Fruit fly (Drosophila melanogaster) whole organism, adult: ENCODE measurements around the gene Coq5.

Experiments used
- CG11617 ChIP-seq: fragments of 200-800 bp; sonication (Bioruptor generic); optimal IDR thresholded peaks from 2 replicates; lab custom pipeline; 2017; ENCODE audit warnings: mild to moderate bottlenecking, missing biosample characterization, missing genetic modification reagents, missing genetic modification characterization
- CG12768 ChIP-seq: fragments of 200-800 bp; sonication (Bioruptor generic); optimal IDR thresholded peaks from 2 replicates; lab custom pipeline; 2017; ENCODE audit warnings: missing biosample characterization, missing genetic modification characterization, mild to moderate bottlenecking, moderate library complexity, missing genetic modification reagents
- CG14711 ChIP-seq: fragments of 200-800 bp; sonication (Bioruptor generic); optimal IDR thresholded peaks from 2 replicates; lab custom pipeline; 2018; ENCODE audit warnings: missing biosample characterization, mild to moderate bottlenecking, missing genetic modification characterization, moderate library complexity
- CG1620 ChIP-seq: fragments of 200-800 bp; sonication (Bioruptor generic); optimal IDR thresholded peaks from 2 replicates; lab custom pipeline; 2016; ENCODE audit warnings: missing biosample characterization, missing genetic modification characterization
- CG33017 ChIP-seq: fragments of 200-800 bp; sonication (Bioruptor generic); optimal IDR thresholded peaks from 2 replicates; lab custom pipeline; 2018; ENCODE audit warnings: missing biosample characterization, mild to moderate bottlenecking, missing genetic modification characterization, moderate library complexity
- CG5204 ChIP-seq: fragments of 200-800 bp; sonication (Bioruptor generic); optimal IDR thresholded peaks from 2 replicates; lab custom pipeline; 2016; ENCODE audit warnings: missing biosample characterization, missing genetic modification characterization
- CG7045 ChIP-seq: fragments of 200-800 bp; sonication (Bioruptor generic); optimal IDR thresholded peaks from 2 replicates; lab custom pipeline; 2017; ENCODE audit warnings: missing biosample characterization, mild to moderate bottlenecking, missing genetic modification characterization
- CG7101 ChIP-seq: fragments of 200-800 bp; sonication (Bioruptor generic); optimal IDR thresholded peaks from 2 replicates; lab custom pipeline; 2018; ENCODE audit warnings: missing biosample characterization, mild to moderate bottlenecking, missing genetic modification characterization, moderate library complexity
- Clk ChIP-seq: fragments of 200-800 bp; sonication (Bioruptor generic); optimal IDR thresholded peaks from 2 replicates; lab custom pipeline; 2017; ENCODE audit warnings: missing biosample characterization, missing genetic modification characterization
- Crg-1 ChIP-seq: fragments of 200-800 bp; sonication (Bioruptor generic); optimal IDR thresholded peaks from 2 replicates; lab custom pipeline; 2016; ENCODE audit warnings: missing biosample characterization, missing genetic modification characterization
- Hr96 ChIP-seq: fragments of 200-800 bp; sonication (Bioruptor generic); optimal IDR thresholded peaks from 2 replicates; lab custom pipeline; 2016; ENCODE audit warnings: missing biosample characterization, missing genetic modification characterization
- Mnt ChIP-seq: fragments of 200-800 bp; sonication (Bioruptor generic); optimal IDR thresholded peaks from 2 replicates; lab custom pipeline; 2016; ENCODE audit warnings: missing biosample characterization, mild to moderate bottlenecking, missing genetic modification characterization
- bab1 ChIP-seq: fragments of 200-800 bp; sonication (Bioruptor generic); optimal IDR thresholded peaks from 3 replicates; lab custom pipeline; 2019; ENCODE audit warnings: missing biosample characterization, mild to moderate bottlenecking, missing genetic modification characterization, moderate library complexity
- cic ChIP-seq: fragments of 200-800 bp; sonication (Bioruptor generic); optimal IDR thresholded peaks from 2 replicates; lab custom pipeline; 2017; ENCODE audit warnings: missing biosample characterization, mild to moderate bottlenecking, missing genetic modification characterization, moderate library complexity
- cnc ChIP-seq, 2 experiments: fragments of >200 bp; optimal IDR thresholded peaks; 2 replicates each; lab custom pipeline; 2017
- kay ChIP-seq: fragments of 200-800 bp; sonication (Bioruptor generic); peaks from one replicate; lab custom pipeline; 2016; ENCODE audit warnings: missing biosample characterization, missing genetic modification characterization, borderline replicate concordance
- ovo ChIP-seq: fragments of 200-800 bp; sonication (Bioruptor generic); optimal IDR thresholded peaks from 2 replicates; lab custom pipeline; 2016; ENCODE audit warnings: missing biosample characterization, missing genetic modification characterization
- pad ChIP-seq: fragments of 200-800 bp; sonication (Bioruptor generic); optimal IDR thresholded peaks from 3 replicates; lab custom pipeline; 2017; ENCODE audit warnings: missing biosample characterization, missing genetic modification characterization, mild to moderate bottlenecking, moderate library complexity, missing genetic modification reagents
- tj ChIP-seq: fragments of 200-800 bp; sonication (Bioruptor generic); optimal IDR thresholded peaks from 3 replicates; lab custom pipeline; 2017; ENCODE audit warnings: missing biosample characterization, mild to moderate bottlenecking, missing genetic modification characterization, moderate library complexity
- toe ChIP-seq: fragments of 200-800 bp; sonication (Bioruptor generic); optimal IDR thresholded peaks from 2 replicates; lab custom pipeline; 2016; ENCODE audit warnings: missing biosample characterization, missing genetic modification characterization

The Coq5 gene

dm6 chrX:13212138-13212481 is 17.8 kb upstream of the Coq5 start, which contains the start of gene REG:
Gene REG, plus strand, starts transcription at chrX:13212325.
- no peak for TF ChIP-seq pad
- TF ChIP-seq CG1620 (GFP tag; lab: Kevin White, UChicago) = no peak
- TF ChIP-seq Hr96 (GFP tag; lab: Kevin White, UChicago) = no peak
- TF ChIP-seq CG14711 (tag; lab: Kevin White, UChicago) = no peak
- TF ChIP-seq Crg-1 (GFP tag; lab: Kevin White, UChicago) = no peak
- no peak for TF ChIP-seq toe (GFP tag; lab: Kevin White, UChicago)
- peak; percentile 14 for TF ChIP-seq Mnt

- no peak for TF ChIP-seq toe (GFP tag; lab: Kevin White, UChicago)
- peak; percentile 64 for TF ChIP-seq tj (GFP tag; lab: Kevin White, UChicago)
- peak; percentile 77 for TF ChIP-seq Mnt
- no peak for TF ChIP-seq CG14711 (tag; lab: Kevin White, UChicago)
- TF ChIP-seq bab1 = peak; percentile 25
- no peak for TF ChIP-seq CG12768 (GFP tag; lab: Kevin White, UChicago)
- TF ChIP-seq ovo (GFP tag; lab: Kevin White, UChicago) = peak; percentile 5
- no peak for TF ChIP-seq cic
Observed at dm6 chrX:13211357-13212137, 17.2 kb upstream of the Coq5 start, which contains the start of gene sno. Gene sno, minus strand, starts transcription at chrX:13211674.

dm6 chrX:13210429-13210828 is 16.1 kb upstream of the Coq5 start:
- no peak for TF ChIP-seq cnc (optimal IDR thresholded peaks at IDR 0.05; lab: Kevin White, UChicago)
- peak; percentile 11 for TF ChIP-seq bab1
- TF ChIP-seq CG7101 = no peak
- TF ChIP-seq CG14711 (tag; lab: Kevin White, UChicago) = no peak
- TF ChIP-seq CG5204 (GFP tag; lab: Kevin White, UChicago) = no peak
- no peak for TF ChIP-seq toe (GFP tag; lab: Kevin White, UChicago)
- no peak for TF ChIP-seq CG7045 (GFP tag; lab: Kevin White, UChicago)
- TF ChIP-seq CG1620 (GFP tag; lab: Kevin White, UChicago) = no peak
- peak; percentile 20 for TF ChIP-seq Mnt
- no peak for TF ChIP-seq cic

- no peak for TF ChIP-seq bab1
- TF ChIP-seq CG7045 (GFP tag; lab: Kevin White, UChicago) = no peak
- TF ChIP-seq CG7101 = no peak
- no peak for TF ChIP-seq cnc (optimal IDR thresholded peaks at IDR 0.05; lab: Kevin White, UChicago)
- no peak for TF ChIP-seq CG5204 (GFP tag; lab: Kevin White, UChicago)
- TF ChIP-seq tj (GFP tag; lab: Kevin White, UChicago) = no peak
- TF ChIP-seq CG12768 (GFP tag; lab: Kevin White, UChicago) = no peak
- TF ChIP-seq ovo (GFP tag; lab: Kevin White, UChicago) = no peak
- TF ChIP-seq Crg-1 (GFP tag; lab: Kevin White, UChicago) = no peak
- TF ChIP-seq Mnt = no peak
- no peak for TF ChIP-seq CG11617 (GFP tag; lab: Kevin White, UChicago)
- TF ChIP-seq kay = no peak
Observed at dm6 chrX:13209410-13209809, 15.1 kb upstream of the Coq5 start.

dm6 chrX:13208554-13208953 is 14.2 kb upstream of the Coq5 start:
- TF ChIP-seq CG33017 = no peak
- no peak for TF ChIP-seq pad
- no peak for TF ChIP-seq CG7101
- TF ChIP-seq ovo (GFP tag; lab: Kevin White, UChicago) = no peak

- peak; percentile 32 for TF ChIP-seq CG7101
- TF ChIP-seq cnc (optimal IDR thresholded peaks at IDR 0.05; lab: Kevin White, UChicago) = no peak
- no peak for TF ChIP-seq CG7045 (GFP tag; lab: Kevin White, UChicago)
Observed at dm6 chrX:13208075-13208474, 13.7 kb upstream of the Coq5 start.

dm6 chrX:13204718-13205117 is 10.4 kb upstream of the Coq5 start:
- TF ChIP-seq Hr96 (GFP tag; lab: Kevin White, UChicago) (no peak), Clk (GFP tag; lab: Kevin White, UChicago) (no peak), bab1 (no peak), cic (no peak), CG12768 (GFP tag; lab: Kevin White, UChicago) (no peak)

- TF ChIP-seq Hr96 (GFP tag; lab: Kevin White, UChicago) (no peak), kay (peak; percentile 45), ovo (GFP tag; lab: Kevin White, UChicago) (no peak), CG33017 (no peak), pad (no peak), Clk (GFP tag; lab: Kevin White, UChicago) (no peak), tj (GFP tag; lab: Kevin White, UChicago) (no peak)
Observed at dm6 chrX:13202162-13202561, 7.8 kb upstream of the Coq5 start, which contains the start of gene CG44437. Gene CG44437, minus strand, starts transcription at chrX:13202262.
